Worm (Caenorhabditis elegans): ENCODE data around the gene rnf-121.

DNA sequence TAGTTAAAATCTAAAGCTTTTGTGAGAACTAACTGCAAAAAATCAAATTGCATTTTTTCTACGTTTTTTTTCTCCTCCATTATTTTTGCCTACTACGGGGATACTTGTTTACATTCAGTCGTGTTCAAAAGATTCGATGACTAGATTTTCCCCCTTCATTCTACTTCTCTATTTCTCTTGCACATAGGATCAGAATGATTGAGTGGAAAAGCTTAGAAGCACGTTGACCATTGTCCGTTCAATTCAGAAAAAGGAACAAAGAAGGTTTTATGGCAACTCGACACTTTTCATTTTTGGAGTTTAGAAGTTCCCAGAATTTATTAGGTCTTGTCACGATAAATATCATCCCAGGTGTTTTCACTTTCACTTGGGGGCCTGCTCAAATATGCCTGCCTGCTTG lies 33.6 kb downstream of the rnf-121 start:
- TF ChIP-seq fkh-10 (GFP tag; optimal IDR thresholded peaks at IDR 0.05) (no peak), ama-1 (optimal IDR thresholded peaks at IDR 0.05) (no peak), hlh-6 (tag; optimal IDR thresholded peaks at IDR 0.05) (no peak), fax-1 (tag; optimal IDR thresholded peaks at IDR 0.05) (no peak), nhr-11 (tag; optimal IDR thresholded peaks at IDR 0.05) (no peak), ttx-3 (tag; optimal IDR thresholded peaks at IDR 0.05) (no peak), hlh-30 (tag; optimal IDR thresholded peaks at IDR 0.05; ENCODE audit: insufficient read depth) (no peak), dve-1 (tag; optimal IDR thresholded peaks at IDR 0.05) (no peak), ceh-9 (tag; optimal IDR thresholded peaks at IDR 0.05) (no peak), fkh-6 (tag; optimal IDR thresholded peaks at IDR 0.05) (no peak), unc-55 (GFP tag; optimal IDR thresholded peaks at IDR 0.05) (no peak), syd-9 (tag; optimal IDR thresholded peaks at IDR 0.05) (no peak), ceh-19 (GFP tag; optimal IDR thresholded peaks at IDR 0.05) (no peak), pha-4 (tag; optimal IDR thresholded peaks at IDR 0.05) (no peak)
